Fruit fly (Drosophila melanogaster) whole organism, adult: ENCODE measurements around the gene CG42488.

ENCODE experiments used
- CG11617 ChIP-seq: fragments of 200-800 bp; sonication (Bioruptor generic); optimal IDR thresholded peaks from 2 replicates; lab custom pipeline; 2017; ENCODE audit warnings: mild to moderate bottlenecking, missing biosample characterization, missing genetic modification reagents, missing genetic modification characterization
- CG12768 ChIP-seq: fragments of 200-800 bp; sonication (Bioruptor generic); optimal IDR thresholded peaks from 2 replicates; lab custom pipeline; 2017; ENCODE audit warnings: missing biosample characterization, missing genetic modification characterization, mild to moderate bottlenecking, moderate library complexity, missing genetic modification reagents
- CG1620 ChIP-seq: fragments of 200-800 bp; sonication (Bioruptor generic); optimal IDR thresholded peaks from 2 replicates; lab custom pipeline; 2016; ENCODE audit warnings: missing biosample characterization, missing genetic modification characterization
- CG7101 ChIP-seq: fragments of 200-800 bp; sonication (Bioruptor generic); optimal IDR thresholded peaks from 2 replicates; lab custom pipeline; 2018; ENCODE audit warnings: missing biosample characterization, mild to moderate bottlenecking, missing genetic modification characterization, moderate library complexity
- Clk ChIP-seq: fragments of 200-800 bp; sonication (Bioruptor generic); optimal IDR thresholded peaks from 2 replicates; lab custom pipeline; 2017; ENCODE audit warnings: missing biosample characterization, missing genetic modification characterization
- toe ChIP-seq: fragments of 200-800 bp; sonication (Bioruptor generic); optimal IDR thresholded peaks from 2 replicates; lab custom pipeline; 2016; ENCODE audit warnings: missing biosample characterization, missing genetic modification characterization

CG42488 gene

dm6 chr3R:25532406-25533225, 49.7 kb downstream of the CG42488 start:
- no peak for TF ChIP-seq CG12768
- no peak for TF ChIP-seq Clk (GFP tag; lab: Kevin White, UChicago)
- no peak for TF ChIP-seq CG1620
- TF ChIP-seq CG11617 (GFP tag; lab: Kevin White, UChicago) = no peak
- no peak for TF ChIP-seq CG7101 (tag; lab: Kevin White, UChicago)
- no peak for TF ChIP-seq toe (GFP tag; lab: Kevin White, UChicago)
